Fruit fly (Drosophila melanogaster): Measurements from ENCODE around the gene laf.
A peak's percentile ranks its signal among the peaks of the same experiment; 100 is the strongest.

laf gene

DNA sequence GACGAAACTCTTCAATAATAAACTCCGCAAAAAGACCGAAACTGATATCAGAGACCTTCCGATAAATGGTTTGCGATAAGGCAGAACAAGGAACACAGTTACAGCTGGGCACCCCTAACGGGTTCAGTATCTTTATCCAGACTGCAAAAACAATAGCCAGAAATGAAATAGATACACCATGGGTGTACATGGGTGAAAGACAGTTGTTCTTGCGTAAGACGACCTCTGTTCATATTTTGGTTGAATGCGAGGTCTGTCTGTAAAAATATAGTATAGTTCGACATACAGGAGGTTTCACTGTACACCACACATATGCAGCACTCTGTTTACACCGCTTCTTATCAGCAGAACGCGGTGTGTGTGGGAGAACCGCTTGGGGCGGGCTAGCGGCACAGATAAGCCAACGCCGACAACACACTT is 33.8 kb upstream of the laf start (continued):
- TF ChIP-seq Asciz (GFP tag; optimal IDR thresholded peaks at IDR 0.05): peak; percentile 5
- no peak for TF ChIP-seq CG30020 (tag; optimal IDR thresholded peaks at IDR 0.05)
- no peak for TF ChIP-seq h (optimal IDR thresholded peaks at IDR 0.05)
- no peak for TF ChIP-seq vnd (GFP tag; IDR thresholded peaks at IDR 0.05; ENCODE audit: partially characterized antibody)
- TF ChIP-seq ash1 (GFP tag; optimal IDR thresholded peaks at IDR 0.05): no peak
- TF ChIP-seq nerfin-1 (tag; optimal IDR thresholded peaks at IDR 0.05): no peak
- peak; percentile 68; the same call in 1 of the 2 replicates for TF ChIP-seq CG10366 (GFP tag; IDR thresholded peaks at IDR 0.05)
- TF ChIP-seq CG6272 (GFP tag; IDR thresholded peaks at IDR 0.05): no peak
- TF ChIP-seq MBD-R2 (GFP tag; IDR thresholded peaks at IDR 0.05): peak; percentile 53; the same call in 1 of the 2 replicates
- peak; percentile 67 for TF ChIP-seq H2.0 (GFP tag; IDR thresholded peaks at IDR 0.05)
- peak; percentile 96 for TF ChIP-seq sug (tag; optimal IDR thresholded peaks at IDR 0.05)
- peak; percentile 31; the same call in 1 of the 2 replicates for TF ChIP-seq Gsc (GFP tag; IDR thresholded peaks at IDR 0.05)
- TF ChIP-seq CG1529 (GFP tag; optimal IDR thresholded peaks at IDR 0.05): peak; percentile 21
- peak; percentile 71 for TF ChIP-seq bab2 (GFP tag; optimal IDR thresholded peaks at IDR 0.05)
- peak; percentile 30 for TF ChIP-seq gcm (GFP tag; optimal IDR thresholded peaks at IDR 0.05)
- TF ChIP-seq CG15514 (GFP tag; optimal IDR thresholded peaks at IDR 0.05): peak; percentile 57
- TF ChIP-seq Bteb2 (GFP tag; optimal IDR thresholded peaks at IDR 0.05): peak; percentile 66
- TF ChIP-seq CG6689 (GFP tag; IDR thresholded peaks at IDR 0.05): peak; percentile 56
- peak; percentile 34 for TF ChIP-seq D19B (GFP tag; optimal IDR thresholded peaks at IDR 0.05)
- peak; percentile 66 for TF ChIP-seq CG9817 (tag; optimal IDR thresholded peaks at IDR 0.05)
- TF ChIP-seq peb (GFP tag; IDR thresholded peaks at IDR 0.05): peak; percentile 40; the same call in 1 of the 2 replicates
- TF ChIP-seq CG31441 (GFP tag; IDR thresholded peaks at IDR 0.05): no peak; the same call in 1 of the 2 replicates
- TF ChIP-seq Camta (GFP tag; optimal IDR thresholded peaks at IDR 0.05): peak; percentile 39
- peak; percentile 16 for TF ChIP-seq Jarid2 (GFP tag; optimal IDR thresholded peaks at IDR 0.05)
- TF ChIP-seq Atf6 (GFP tag; IDR thresholded peaks at IDR 0.05): no peak; the same call in none of the 2 replicates
- peak; percentile 64 for TF ChIP-seq Chrac-16 (GFP tag; optimal IDR thresholded peaks at IDR 0.05)
- no peak for TF ChIP-seq Six4 (GFP tag; optimal IDR thresholded peaks at IDR 0.05)
- peak; percentile 21 for TF ChIP-seq CG10431 (GFP tag; optimal IDR thresholded peaks at IDR 0.05)
- no peak for TF ChIP-seq gt (GFP tag; IDR thresholded peaks at IDR 0.05)
- TF ChIP-seq Max (GFP tag; optimal IDR thresholded peaks at IDR 0.05): peak; percentile 20
- peak; percentile 57; the same call in 1 of the 2 replicates for TF ChIP-seq Awh (GFP tag; IDR thresholded peaks at IDR 0.05)
- TF ChIP-seq CG4360 (GFP tag; IDR thresholded peaks at IDR 0.05): peak; percentile 54
- peak; percentile 30; the same call in 1 of the 2 replicates for TF ChIP-seq CG10959 (GFP tag; IDR thresholded peaks at IDR 0.05)
- peak; percentile 72 for TF ChIP-seq CG12071 (GFP tag; optimal IDR thresholded peaks at IDR 0.05)
- TF ChIP-seq fd64A (GFP tag; optimal IDR thresholded peaks at IDR 0.05): peak; percentile 21
- TF ChIP-seq CG8388 (GFP tag; optimal IDR thresholded peaks at IDR 0.05): peak; percentile 55
- TF ChIP-seq CG31365 (tag; optimal IDR thresholded peaks at IDR 0.05): no peak
- no peak; the same call in 2 of the 3 replicates for TF ChIP-seq croc (GFP tag; conservative IDR thresholded peaks at IDR 0.05)
- peak; percentile 66 for TF ChIP-seq CG2712 (tag; optimal IDR thresholded peaks at IDR 0.05)
- TF ChIP-seq BEAF-32 (GFP tag; optimal IDR thresholded peaks at IDR 0.05): no peak
- no peak for TF ChIP-seq B-H1 (GFP tag; IDR thresholded peaks at IDR 0.05)
- peak; percentile 69 for TF ChIP-seq exex (tag; optimal IDR thresholded peaks at IDR 0.05)
- no peak for TF ChIP-seq HmgD (GFP tag; optimal IDR thresholded peaks at IDR 0.05)
- no peak for TF ChIP-seq CG15073 (GFP tag; optimal IDR thresholded peaks at IDR 0.05)
- TF ChIP-seq lilli (GFP tag; optimal IDR thresholded peaks at IDR 0.05): peak; percentile 80
- peak; percentile 65 for TF ChIP-seq CG31224 (GFP tag; IDR thresholded peaks at IDR 0.05)
- TF ChIP-seq CG12744 (GFP tag; optimal IDR thresholded peaks at IDR 0.05): no peak
- peak; percentile 73 for TF ChIP-seq Fer3 (tag; optimal IDR thresholded peaks at IDR 0.05)
- peak; percentile 65 for TF ChIP-seq Hand (GFP tag; optimal IDR thresholded peaks at IDR 0.05)
- TF ChIP-seq CG17802 (tag; optimal IDR thresholded peaks at IDR 0.05): peak; percentile 15
- TF ChIP-seq tap (tag; optimal IDR thresholded peaks at IDR 0.05): peak; percentile 53

All from whole organism, embryonic.